Fruit fly (Drosophila melanogaster): Measurements from ENCODE around the gene CG32371.
A peak's percentile ranks its signal among the peaks of the same experiment; 100 is the strongest.

The CG32371 gene

dm6 chr3L:7759835-7760780 lies 8.0 kb downstream of the CG32371 start, which contains the start of gene Hn:
Gene Hn, plus strand, starts transcription at chr3L:7760453.
- TF ChIP-seq tj (GFP tag; optimal IDR thresholded peaks at IDR 0.05), result no peak
- no peak for TF ChIP-seq bab1 (GFP tag; optimal IDR thresholded peaks at IDR 0.05)
- TF ChIP-seq toe (GFP tag; optimal IDR thresholded peaks at IDR 0.05), result no peak
- no peak for TF ChIP-seq CG12768 (GFP tag; optimal IDR thresholded peaks at IDR 0.05)
- TF ChIP-seq CG7101 (tag; optimal IDR thresholded peaks at IDR 0.05), result no peak
- no peak for TF ChIP-seq Hr96 (GFP tag; optimal IDR thresholded peaks at IDR 0.05)
- no peak for TF ChIP-seq cnc (optimal IDR thresholded peaks at IDR 0.05)
- TF ChIP-seq kay (GFP tag; ENCODE audit: borderline replicate concordance), result no peak
- TF ChIP-seq Clk (GFP tag; optimal IDR thresholded peaks at IDR 0.05), result no peak
- TF ChIP-seq Crg-1 (GFP tag; optimal IDR thresholded peaks at IDR 0.05), result no peak
- TF ChIP-seq cic (GFP tag; optimal IDR thresholded peaks at IDR 0.05), result no peak
- no peak for TF ChIP-seq CG1620 (GFP tag; optimal IDR thresholded peaks at IDR 0.05)
- no peak for TF ChIP-seq ovo (GFP tag; optimal IDR thresholded peaks at IDR 0.05)
- TF ChIP-seq CG5204 (GFP tag; optimal IDR thresholded peaks at IDR 0.05), result no peak
- TF ChIP-seq CG14711 (tag; optimal IDR thresholded peaks at IDR 0.05), result no peak

- peak; percentile 30 for TF ChIP-seq CG5204 (GFP tag; optimal IDR thresholded peaks at IDR 0.05)
- TF ChIP-seq pad (GFP tag; optimal IDR thresholded peaks at IDR 0.05), result no peak
- peak; percentile 16 for TF ChIP-seq CG33017 (tag; optimal IDR thresholded peaks at IDR 0.05)
- no peak for TF ChIP-seq kay (GFP tag; ENCODE audit: borderline replicate concordance)
Measured at dm6 chr3L:7754109-7754508, 14.0 kb downstream of the CG32371 start, which contains the start of gene CG7409. Gene CG7409, plus strand, starts transcription at chr3L:7754409.

dm6 chr3L:7747044-7747443 lies 21.1 kb downstream of the CG32371 start, which contains the start of gene CG13685:
Gene CG13685, plus strand, starts transcription at chr3L:7747344.
- TF ChIP-seq tj (GFP tag; optimal IDR thresholded peaks at IDR 0.05) (no peak), cic (GFP tag; optimal IDR thresholded peaks at IDR 0.05) (no peak), CG1620 (GFP tag; optimal IDR thresholded peaks at IDR 0.05) (no peak), ovo (GFP tag; optimal IDR thresholded peaks at IDR 0.05) (no peak), Crg-1 (GFP tag; optimal IDR thresholded peaks at IDR 0.05) (no peak), CG33017 (tag; optimal IDR thresholded peaks at IDR 0.05) (no peak), CG14711 (tag; optimal IDR thresholded peaks at IDR 0.05) (no peak)

dm6 chr3L:7743741-7744140 lies 24.4 kb downstream of the CG32371 start:
- no peak for TF ChIP-seq CG1620 (GFP tag; optimal IDR thresholded peaks at IDR 0.05)
- no peak for TF ChIP-seq pad (GFP tag; optimal IDR thresholded peaks at IDR 0.05)
- no peak for TF ChIP-seq bab1 (GFP tag; optimal IDR thresholded peaks at IDR 0.05)
- TF ChIP-seq CG7045 (GFP tag; optimal IDR thresholded peaks at IDR 0.05), result no peak
- no peak for TF ChIP-seq CG12768 (GFP tag; optimal IDR thresholded peaks at IDR 0.05)
- no peak for TF ChIP-seq kay (GFP tag; ENCODE audit: borderline replicate concordance)
- no peak for TF ChIP-seq CG7101 (tag; optimal IDR thresholded peaks at IDR 0.05)
- no peak for TF ChIP-seq CG5204 (GFP tag; optimal IDR thresholded peaks at IDR 0.05)

dm6 chr3L:7742941-7743340 lies 25.2 kb downstream of the CG32371 start, which contains the start of gene Snmp2:
Gene Snmp2, minus strand, starts transcription at chr3L:7743041.
- TF ChIP-seq tj (GFP tag; optimal IDR thresholded peaks at IDR 0.05) (no peak), Hr96 (GFP tag; optimal IDR thresholded peaks at IDR 0.05) (no peak), CG33017 (tag; optimal IDR thresholded peaks at IDR 0.05) (no peak), pad (GFP tag; optimal IDR thresholded peaks at IDR 0.05) (no peak), CG11617 (GFP tag; optimal IDR thresholded peaks at IDR 0.05) (no peak), CG12768 (GFP tag; optimal IDR thresholded peaks at IDR 0.05) (no peak), Mnt (GFP tag; optimal IDR thresholded peaks at IDR 0.05) (no peak), Clk (GFP tag; optimal IDR thresholded peaks at IDR 0.05) (no peak), bab1 (GFP tag; optimal IDR thresholded peaks at IDR 0.05) (no peak), toe (GFP tag; optimal IDR thresholded peaks at IDR 0.05) (no peak), CG7045 (GFP tag; optimal IDR thresholded peaks at IDR 0.05) (no peak), CG7101 (tag; optimal IDR thresholded peaks at IDR 0.05) (no peak), cnc (optimal IDR thresholded peaks at IDR 0.05) (no peak), cic (GFP tag; optimal IDR thresholded peaks at IDR 0.05) (no peak), CG14711 (tag; optimal IDR thresholded peaks at IDR 0.05) (no peak), Crg-1 (GFP tag; optimal IDR thresholded peaks at IDR 0.05) (no peak), CG5204 (GFP tag; optimal IDR thresholded peaks at IDR 0.05) (no peak), ovo (GFP tag; optimal IDR thresholded peaks at IDR 0.05) (no peak), kay (GFP tag; ENCODE audit: borderline replicate concordance) (no peak)

- TF ChIP-seq kay (GFP tag; ENCODE audit: borderline replicate concordance), result no peak
- no peak for TF ChIP-seq cnc (optimal IDR thresholded peaks at IDR 0.05)
- TF ChIP-seq CG11617 (GFP tag; optimal IDR thresholded peaks at IDR 0.05), result no peak
- TF ChIP-seq CG14711 (tag; optimal IDR thresholded peaks at IDR 0.05), result no peak
Measured at dm6 chr3L:7741953-7742352, 26.2 kb downstream of the CG32371 start.
